Worm (Caenorhabditis elegans): ENCODE measurements around the gene Y57G11C.36.

Y57G11C.36 gene

DNA sequence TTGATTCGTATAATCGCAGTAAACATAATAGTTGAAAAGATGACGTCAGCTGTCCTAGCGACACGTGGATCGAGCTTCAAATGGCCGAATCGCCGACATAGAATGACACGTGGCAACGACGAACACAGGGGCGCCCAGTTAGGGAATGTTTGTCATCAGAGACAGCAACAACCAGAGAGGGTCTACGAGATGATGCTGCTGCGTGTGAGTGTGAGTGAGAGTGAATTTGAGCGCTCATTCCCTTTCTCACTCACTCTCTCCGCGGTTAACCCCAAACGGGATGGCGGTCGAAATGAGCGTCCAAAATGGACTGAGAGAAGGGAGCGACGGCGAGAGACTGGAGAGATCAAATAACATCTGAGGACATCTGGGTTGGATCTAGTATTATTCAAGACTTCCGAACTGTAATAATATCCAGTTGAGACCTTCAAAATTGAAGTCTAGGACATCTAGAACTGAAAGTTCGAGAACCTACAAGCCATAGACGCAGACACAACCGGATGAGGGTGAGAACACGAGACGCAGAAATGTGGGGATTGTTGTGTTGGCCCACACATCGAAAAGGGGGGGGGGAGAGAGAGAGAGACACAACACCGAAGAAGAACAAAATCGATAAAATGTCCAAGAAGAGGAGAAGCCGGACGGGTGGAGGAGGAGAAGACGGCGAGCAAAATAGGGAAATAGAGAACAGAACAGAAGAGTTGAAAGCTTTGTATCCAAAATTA is 20.5 kb upstream of the Y57G11C.36 start (continued):
- TF ChIP-seq nhr-80 (tag; optimal IDR thresholded peaks at IDR 0.05), result peak; percentile 64
- no peak for TF ChIP-seq Y67H2A.10 (GFP tag; conservative IDR thresholded peaks at IDR 0.05)
- TF ChIP-seq snpc-4 (GFP tag; optimal IDR thresholded peaks at IDR 0.05), result peak; percentile 15
- peak in 1 of 4 experiments; percentile 3 for TF ChIP-seq snpc-4 (tag; optimal IDR thresholded peaks at IDR 0.05)
- TF ChIP-seq mcd-1 (GFP tag; IDR thresholded peaks at IDR 0.05), result no peak; the same call in 1 of the 2 replicates
- no peak for TF ChIP-seq F57C9.4 (tag; optimal IDR thresholded peaks at IDR 0.05)
- TF ChIP-seq snpc-1.3 (tag; optimal IDR thresholded peaks at IDR 0.05; ENCODE audit: insufficient read depth), result no peak
- 0 out of 2 replicates have a peak, but pooled peaks have one; percentile 26 for TF ChIP-seq B0336.3 (GFP tag; IDR thresholded peaks at IDR 0.05)
- TF ChIP-seq aptf-3 (GFP tag; IDR thresholded peaks at IDR 0.05), result no peak
- no peak for TF ChIP-seq T26A5.8 (tag; optimal IDR thresholded peaks at IDR 0.05)
- TF ChIP-seq sdz-38 (tag; optimal IDR thresholded peaks at IDR 0.05), result no peak
- no peak for TF ChIP-seq B0019.2 (GFP tag; conservative IDR thresholded peaks at IDR 0.05)
- TF ChIP-seq Y53G8AR.9 (GFP tag; conservative IDR thresholded peaks at IDR 0.05), result no peak
- TF ChIP-seq madf-3 (GFP tag; IDR thresholded peaks at IDR 0.05), result no peak
- no peak for TF ChIP-seq madf-10 (tag; optimal IDR thresholded peaks at IDR 0.05)
- TF ChIP-seq hlh-26 (GFP tag; conservative IDR thresholded peaks at IDR 0.05), result no peak
- TF ChIP-seq ceh-40 (GFP tag; IDR thresholded peaks at IDR 0.05), result no peak
- TF ChIP-seq hsf-1 (GFP tag; IDR thresholded peaks at IDR 0.05), result peak; percentile 54; the same call in 1 of the 2 replicates
- no peak for TF ChIP-seq zim-3 (tag; optimal IDR thresholded peaks at IDR 0.05)
- no peak for TF ChIP-seq gei-17 (GFP tag; optimal IDR thresholded peaks at IDR 0.05)
- TF ChIP-seq C06A6.2 (GFP tag; conservative IDR thresholded peaks at IDR 0.05), result no peak
- no peak for TF ChIP-seq efl-1 (GFP tag; optimal IDR thresholded peaks at IDR 0.05)
- TF ChIP-seq dox-1 (GFP tag; IDR thresholded peaks at IDR 0.05), result no peak
- no peak for TF ChIP-seq ztf-22 (GFP tag; optimal IDR thresholded peaks at IDR 0.05)
- TF ChIP-seq lin-54 (GFP tag; optimal IDR thresholded peaks at IDR 0.05), result no peak
- no peak for TF ChIP-seq akir-1 (GFP tag; optimal IDR thresholded peaks at IDR 0.05)
- TF ChIP-seq lsl-1 (GFP tag; optimal IDR thresholded peaks at IDR 0.05), result no peak
- no peak for TF ChIP-seq egl-18 (GFP tag; IDR thresholded peaks at IDR 0.05)
- TF ChIP-seq ztf-18 (tag; optimal IDR thresholded peaks at IDR 0.05), result peak; percentile 50
- TF ChIP-seq F33H1.4 (GFP tag; IDR thresholded peaks at IDR 0.05), result no peak
- TF ChIP-seq bed-2 (GFP tag; IDR thresholded peaks at IDR 0.05), result no peak
- no peak for TF ChIP-seq F55B11.4 (tag; optimal IDR thresholded peaks at IDR 0.05; ENCODE audit: borderline replicate concordance, insufficient read depth)
- TF ChIP-seq attf-5 (GFP tag; optimal IDR thresholded peaks at IDR 0.05), result peak; percentile 62
- TF ChIP-seq Y95B8A.8 (GFP tag; IDR thresholded peaks at IDR 0.05), result no peak
- no peak for TF ChIP-seq egl-44 (GFP tag; IDR thresholded peaks at IDR 0.05)
- TF ChIP-seq egrh-3 (GFP tag; IDR thresholded peaks at IDR 0.05), result 0 out of 2 replicates have a peak, but pooled peaks have one; percentile 10
- TF ChIP-seq repo-1 (tag; optimal IDR thresholded peaks at IDR 0.05), result no peak
- no peak for TF ChIP-seq let-526 (GFP tag; IDR thresholded peaks at IDR 0.05)
- TF ChIP-seq ets-4 (GFP tag; optimal IDR thresholded peaks at IDR 0.05), result no peak
- no peak for TF ChIP-seq nfya-2 (GFP tag; IDR thresholded peaks at IDR 0.05)
- no peak for TF ChIP-seq D2030.7 (GFP tag; IDR thresholded peaks at IDR 0.05)
- peak; percentile 43 for TF ChIP-seq ztf-26 (tag; optimal IDR thresholded peaks at IDR 0.05)
- TF ChIP-seq Y53F4B.3 (GFP tag; IDR thresholded peaks at IDR 0.05), result no peak
- no peak for TF ChIP-seq him-1 (tag; optimal IDR thresholded peaks at IDR 0.05)
- no peak for TF ChIP-seq F22D6.2 (tag; optimal IDR thresholded peaks at IDR 0.05)
- TF ChIP-seq dpff-1 (tag; optimal IDR thresholded peaks at IDR 0.05), result no peak
- peak; percentile 51; the same call in 1 of the 2 replicates for TF ChIP-seq zfh-2 (GFP tag; conservative IDR thresholded peaks at IDR 0.05)
- 0 out of 2 replicates have a peak, but pooled peaks have one; percentile 12 for TF ChIP-seq K11D2.4 (GFP tag; IDR thresholded peaks at IDR 0.05)
